Worm (Caenorhabditis elegans): ENCODE measurements around the gene srv-4.

ce11 chrIV:4243830-4244406, 44.3 kb downstream of the srv-4 start:
- TF ChIP-seq tbx-2 (tag; optimal IDR thresholded peaks at IDR 0.05) (no peak), nhr-77 (tag; optimal IDR thresholded peaks at IDR 0.05) (no peak), lsy-2 (tag; optimal IDR thresholded peaks at IDR 0.05) (no peak), rnt-1 (tag; optimal IDR thresholded peaks at IDR 0.05) (no peak), lin-13 (GFP tag; optimal IDR thresholded peaks at IDR 0.05) (no peak), xbp-1 (tag; optimal IDR thresholded peaks at IDR 0.05) (no peak), nhr-85 (tag) (no peak), pag-3 (tag; optimal IDR thresholded peaks at IDR 0.05; ENCODE audit: borderline replicate concordance, insufficient read depth) (no peak)
